Worm (Caenorhabditis elegans): Measurements from ENCODE around the gene fbxa-66.

ce11 chrIII:2304149-2304548, 9.7 kb downstream of the fbxa-66 start:
- TF ChIP-seq him-1 (tag; optimal IDR thresholded peaks at IDR 0.05) (no peak), dao-5 (tag; optimal IDR thresholded peaks at IDR 0.05) (no peak)
